Worm (Caenorhabditis elegans) whole organism, midembryonic: ENCODE results near the gene R11D1.13.

Source experiments
- T22C8.4 ChIP-seq: fragments of 200-800 bp; sonication (Bioruptor generic); IDR thresholded peaks from 2 replicates; pipeline ENCODE4 v1.3.6; 2022; ENCODE audit warnings: missing genetic modification characterization, missing compliant biosample characterization
- cog-1 ChIP-seq: sonication (generic microtip); optimal IDR thresholded peaks from 2 replicates; lab custom pipeline; 2016; ENCODE audit warnings: missing genetic modification characterization, missing compliant biosample characterization
- flt-1 ChIP-seq: fragments of 200-800 bp; sonication (Bioruptor generic); IDR thresholded peaks from 2 replicates; pipeline ENCODE4 v1.3.6; 2022; ENCODE audit warnings: missing genetic modification characterization, missing compliant biosample characterization
- klf-2 ChIP-seq: fragments of 200-800 bp; sonication (Bioruptor generic); conservative IDR thresholded peaks from 2 replicates; pipeline ENCODE4 v1.3.6; 2022; ENCODE audit warnings: missing genetic modification reagents, missing genetic modification characterization, missing compliant biosample characterization
- med-1 ChIP-seq: sonication (generic microtip); optimal IDR thresholded peaks from 2 replicates; lab custom pipeline; 2017; ENCODE audit warnings: missing genetic modification characterization, mild to moderate bottlenecking, missing compliant biosample characterization, antibody characterized with exemption, missing genetic modification reagents; ENCODE audit not compliant: insufficient read depth
- ref-1 ChIP-seq: fragments of 200-800 bp; sonication (Bioruptor generic); conservative IDR thresholded peaks from 2 replicates; pipeline ENCODE4 v1.3.6; 2022; ENCODE audit warnings: missing genetic modification reagents, missing genetic modification characterization, missing compliant biosample characterization
- tab-1 ChIP-seq: fragments of 200-800 bp; sonication (Bioruptor generic); IDR thresholded peaks from 2 replicates; pipeline ENCODE4 v1.3.6; 2022; ENCODE audit warnings: missing genetic modification characterization, missing compliant biosample characterization
- ztf-23 ChIP-seq: fragments of 200-800 bp; sonication (Bioruptor generic); IDR thresholded peaks from 2 replicates; pipeline ENCODE4 v1.3.6; 2022; ENCODE audit warnings: missing genetic modification reagents, missing genetic modification characterization, missing compliant biosample characterization
- ztf-29 ChIP-seq: fragments of 200-800 bp; sonication (Bioruptor generic); IDR thresholded peaks from 2 replicates; pipeline ENCODE4 v1.3.6; 2022; ENCODE audit warnings: missing genetic modification reagents, missing genetic modification characterization, missing compliant biosample characterization

R11D1.13 gene

ce11 chrV:12747856-12748255 lies 20.9 kb downstream of the R11D1.13 start, which contains the start of gene C15C8.5:
Gene C15C8.5 (plus strand): TSS chrV:12748007.
- no peak for TF ChIP-seq ref-1
- TF ChIP-seq klf-2: no peak
- TF ChIP-seq ztf-23: no peak
- TF ChIP-seq T22C8.4 (GFP tag; lab: Robert Waterston, UW): no peak
- no peak for TF ChIP-seq tab-1 (GFP tag; lab: Robert Waterston, UW)
- no peak for TF ChIP-seq ztf-29 (GFP tag; lab: Robert Waterston, UW)
- TF ChIP-seq flt-1 (GFP tag; lab: Robert Waterston, UW): no peak
- no peak for TF ChIP-seq med-1 (GFP tag; lab: Kevin White, UChicago)
- no peak for TF ChIP-seq cog-1 (tag; lab: Kevin White, UChicago)

ce11 chrV:12749558-12749957 lies 22.6 kb downstream of the R11D1.13 start:
- no peak for TF ChIP-seq ztf-29 (GFP tag; lab: Robert Waterston, UW)
- TF ChIP-seq klf-2: no peak
- no peak for TF ChIP-seq ztf-23
- TF ChIP-seq cog-1 (tag; lab: Kevin White, UChicago): no peak
- TF ChIP-seq med-1 (GFP tag; lab: Kevin White, UChicago): no peak
- TF ChIP-seq tab-1 (GFP tag; lab: Robert Waterston, UW): no peak
- TF ChIP-seq ref-1: no peak
- TF ChIP-seq T22C8.4 (GFP tag; lab: Robert Waterston, UW): no peak
- TF ChIP-seq flt-1 (GFP tag; lab: Robert Waterston, UW): no peak

- TF ChIP-seq tab-1 (GFP tag; lab: Robert Waterston, UW) (no peak), flt-1 (GFP tag; lab: Robert Waterston, UW) (no peak), ref-1 (no peak), cog-1 (tag; lab: Kevin White, UChicago) (no peak), klf-2 (no peak), T22C8.4 (GFP tag; lab: Robert Waterston, UW) (no peak), med-1 (GFP tag; lab: Kevin White, UChicago) (no peak), ztf-29 (GFP tag; lab: Robert Waterston, UW) (no peak), ztf-23 (no peak)
These were observed 24.6 kb downstream of the R11D1.13 start, which contains the start of gene C15C8.6 for ce11 chrV:12751495-12752050. Gene C15C8.6 (minus strand): TSS chrV:12751545.

- no peak for TF ChIP-seq tab-1 (GFP tag; lab: Robert Waterston, UW)
- no peak for TF ChIP-seq cog-1 (tag; lab: Kevin White, UChicago)
- no peak for TF ChIP-seq med-1 (GFP tag; lab: Kevin White, UChicago)
- no peak for TF ChIP-seq ztf-29 (GFP tag; lab: Robert Waterston, UW)
- TF ChIP-seq ref-1: no peak
- no peak for TF ChIP-seq flt-1 (GFP tag; lab: Robert Waterston, UW)
- no peak for TF ChIP-seq ztf-23
- no peak for TF ChIP-seq klf-2
- no peak for TF ChIP-seq T22C8.4 (GFP tag; lab: Robert Waterston, UW)
These were observed 25.5 kb downstream of the R11D1.13 start, which contains the start of gene C15C8.8 for ce11 chrV:12752407-12752806. Gene C15C8.8 (minus strand): TSS chrV:12752507.

- TF ChIP-seq tab-1 (GFP tag; lab: Robert Waterston, UW) (no peak), ref-1 (no peak), cog-1 (tag; lab: Kevin White, UChicago) (no peak), med-1 (GFP tag; lab: Kevin White, UChicago) (no peak), flt-1 (GFP tag; lab: Robert Waterston, UW) (no peak), ztf-23 (no peak), ztf-29 (GFP tag; lab: Robert Waterston, UW) (no peak), T22C8.4 (GFP tag; lab: Robert Waterston, UW) (no peak), klf-2 (no peak)
These were observed 27.9 kb downstream of the R11D1.13 start, which contains the start of gene gpa-13 for ce11 chrV:12754839-12755238. Gene gpa-13 (minus strand): TSS chrV:12754939.

ce11 chrV:12759660-12760059 lies 32.7 kb downstream of the R11D1.13 start, which contains the start of gene papl-1:
Gene papl-1 (minus strand): TSS chrV:12759760.
- TF ChIP-seq ztf-29 (GFP tag; lab: Robert Waterston, UW) (no peak), med-1 (GFP tag; lab: Kevin White, UChicago) (no peak), ref-1 (no peak), klf-2 (no peak), flt-1 (GFP tag; lab: Robert Waterston, UW) (no peak), cog-1 (tag; lab: Kevin White, UChicago) (no peak), T22C8.4 (GFP tag; lab: Robert Waterston, UW) (no peak), tab-1 (GFP tag; lab: Robert Waterston, UW) (no peak), ztf-23 (no peak)

- TF ChIP-seq tab-1 (GFP tag; lab: Robert Waterston, UW) (no peak), T22C8.4 (GFP tag; lab: Robert Waterston, UW) (no peak), ztf-29 (GFP tag; lab: Robert Waterston, UW) (no peak), klf-2 (no peak), ztf-23 (no peak), med-1 (GFP tag; lab: Kevin White, UChicago) (no peak), cog-1 (tag; lab: Kevin White, UChicago) (no peak), ref-1 (no peak), flt-1 (GFP tag; lab: Robert Waterston, UW) (no peak)
These were observed 34.0 kb downstream of the R11D1.13 start, which contains the start of gene F18E2.15 for ce11 chrV:12760913-12761312. Gene F18E2.15 (minus strand): TSS chrV:12761013.

ce11 chrV:12763291-12763995 lies 36.5 kb downstream of the R11D1.13 start, which contains the start of the genes abcf-1 and scc-3:
Gene abcf-1 (minus strand): TSS chrV:12763375.
Gene scc-3 (plus strand): TSS chrV:12763945.
- no peak for TF ChIP-seq med-1 (GFP tag; lab: Kevin White, UChicago)
- no peak for TF ChIP-seq tab-1 (GFP tag; lab: Robert Waterston, UW)
- no peak for TF ChIP-seq ztf-29 (GFP tag; lab: Robert Waterston, UW)
- no peak for TF ChIP-seq ref-1
- no peak for TF ChIP-seq klf-2
- TF ChIP-seq cog-1 (tag; lab: Kevin White, UChicago): no peak
- no peak for TF ChIP-seq ztf-23
- TF ChIP-seq T22C8.4 (GFP tag; lab: Robert Waterston, UW): no peak
- TF ChIP-seq flt-1 (GFP tag; lab: Robert Waterston, UW): no peak

ce11 chrV:12768946-12769345 lies 42.0 kb downstream of the R11D1.13 start, which contains the start of gene srt-43:
Gene srt-43 (plus strand): TSS chrV:12769246.
- TF ChIP-seq cog-1 (tag; lab: Kevin White, UChicago): no peak
- no peak for TF ChIP-seq ref-1
- TF ChIP-seq med-1 (GFP tag; lab: Kevin White, UChicago): no peak
- no peak for TF ChIP-seq tab-1 (GFP tag; lab: Robert Waterston, UW)
- no peak for TF ChIP-seq flt-1 (GFP tag; lab: Robert Waterston, UW)
- TF ChIP-seq klf-2: no peak
- no peak for TF ChIP-seq T22C8.4 (GFP tag; lab: Robert Waterston, UW)
- no peak for TF ChIP-seq ztf-29 (GFP tag; lab: Robert Waterston, UW)
- no peak for TF ChIP-seq ztf-23
